Worm (Caenorhabditis elegans): ENCODE data around the gene fars-2.
A peak's percentile ranks its signal among the peaks of the same experiment; 100 is the strongest.

fars-2 gene

DNA sequence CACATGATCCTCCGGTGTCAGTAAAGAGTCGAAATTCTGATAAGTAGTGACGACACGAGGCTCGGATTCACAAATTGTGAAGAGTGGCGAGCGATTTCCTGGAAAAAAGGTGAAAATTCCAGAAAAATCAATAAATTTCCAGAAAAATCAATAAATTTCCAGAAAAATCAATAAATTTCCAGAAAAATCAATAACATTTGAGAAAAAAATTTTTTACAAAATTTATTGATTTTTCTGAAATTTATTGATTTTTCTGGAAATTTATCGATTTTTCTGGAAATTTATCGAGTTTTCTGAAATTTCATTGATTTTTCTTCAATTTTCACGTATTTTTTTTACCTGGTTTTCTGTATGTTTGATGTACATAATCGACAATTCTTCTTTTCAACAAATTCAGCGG, 1.2 kb downstream of the fars-2 start:
- no peak for TF ChIP-seq nhr-237 (tag; optimal IDR thresholded peaks at IDR 0.05)

DNA sequence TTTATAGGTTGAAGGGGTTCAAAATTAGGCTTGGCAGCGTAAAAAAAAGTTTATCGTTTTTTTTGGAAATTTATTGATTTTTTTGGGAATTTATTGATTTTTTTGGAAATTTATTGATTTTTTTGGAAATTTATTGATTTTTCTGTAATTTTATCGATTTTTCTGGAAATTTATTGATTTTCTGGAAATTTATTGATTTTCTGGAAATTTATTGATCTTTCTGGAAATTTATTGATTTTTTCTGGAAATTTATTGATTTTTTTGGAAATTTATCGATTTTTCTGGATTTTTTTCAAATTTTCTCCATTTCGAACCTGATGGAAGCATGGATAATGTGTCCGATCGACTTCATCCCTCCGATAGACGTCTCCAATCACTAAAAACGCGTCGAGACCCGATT, 2.4 kb downstream of the fars-2 start:
- TF ChIP-seq aly-2 (tag; optimal IDR thresholded peaks at IDR 0.05) (no peak), lin-13 (GFP tag; optimal IDR thresholded peaks at IDR 0.05) (no peak), nhr-237 (tag; optimal IDR thresholded peaks at IDR 0.05) (no peak), lin-39 (tag; optimal IDR thresholded peaks at IDR 0.05) (no peak), nhr-23 (tag; optimal IDR thresholded peaks at IDR 0.05) (no peak), lin-11 (tag; optimal IDR thresholded peaks at IDR 0.05) (no peak)

DNA sequence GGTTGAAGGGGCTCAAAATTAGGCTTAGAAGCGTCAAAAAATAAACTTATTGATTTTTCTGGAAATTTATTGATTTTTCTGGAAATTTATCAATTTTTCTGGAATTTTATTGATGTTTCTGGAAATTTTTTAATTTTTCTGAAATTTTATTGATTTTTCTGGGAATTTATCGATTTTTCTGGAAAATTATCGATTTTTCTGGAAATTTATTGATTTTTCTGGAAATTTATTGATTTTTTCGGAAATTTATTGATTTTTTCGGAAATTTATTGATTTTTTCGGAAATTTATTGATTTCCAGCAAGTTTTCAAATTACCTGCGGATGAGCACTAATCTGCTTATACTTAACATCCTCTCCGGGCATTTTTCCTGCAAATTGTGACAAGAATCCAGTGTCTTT, 5.4 kb downstream of the fars-2 start:
- TF ChIP-seq unc-39 (tag; optimal IDR thresholded peaks at IDR 0.05) (no peak), nhr-23 (tag; optimal IDR thresholded peaks at IDR 0.05) (no peak), nhr-129 (tag; optimal IDR thresholded peaks at IDR 0.05) (no peak), R02D3.7 (tag; optimal IDR thresholded peaks at IDR 0.05) (no peak), ama-1 (optimal IDR thresholded peaks at IDR 0.05) (no peak), skn-1 (tag; optimal IDR thresholded peaks at IDR 0.05) (no peak), Y55F3AM.14 (GFP tag; optimal IDR thresholded peaks at IDR 0.05) (no peak), F13H6.1 (tag; optimal IDR thresholded peaks at IDR 0.05) (no peak), peb-1 (tag; optimal IDR thresholded peaks at IDR 0.05) (no peak)

DNA sequence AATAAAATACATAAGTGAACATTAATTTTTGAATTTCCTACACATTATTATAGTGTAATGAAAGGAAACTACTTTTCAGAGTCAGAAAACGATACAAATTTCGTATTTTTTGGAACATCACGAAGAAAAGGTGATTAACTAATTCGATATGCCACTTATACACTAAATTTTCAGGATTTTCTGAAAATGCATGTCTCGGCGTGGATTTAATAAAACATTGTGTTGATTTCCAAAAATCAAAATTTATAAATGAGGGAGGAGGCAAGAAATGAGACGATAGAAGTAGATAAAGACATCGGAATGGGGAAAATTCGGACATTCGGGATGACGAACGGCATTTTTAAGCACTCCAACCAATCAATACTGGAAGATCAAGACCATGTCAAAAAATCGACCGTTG, 8.1 kb downstream of the fars-2 start, which contains the start of gene Y116F11B.14:
Gene Y116F11B.14 (plus strand): TSS at position 301 of the 400 bp plus-strand sequence.
- TF ChIP-seq nhr-23 (tag; optimal IDR thresholded peaks at IDR 0.05): no peak

DNA sequence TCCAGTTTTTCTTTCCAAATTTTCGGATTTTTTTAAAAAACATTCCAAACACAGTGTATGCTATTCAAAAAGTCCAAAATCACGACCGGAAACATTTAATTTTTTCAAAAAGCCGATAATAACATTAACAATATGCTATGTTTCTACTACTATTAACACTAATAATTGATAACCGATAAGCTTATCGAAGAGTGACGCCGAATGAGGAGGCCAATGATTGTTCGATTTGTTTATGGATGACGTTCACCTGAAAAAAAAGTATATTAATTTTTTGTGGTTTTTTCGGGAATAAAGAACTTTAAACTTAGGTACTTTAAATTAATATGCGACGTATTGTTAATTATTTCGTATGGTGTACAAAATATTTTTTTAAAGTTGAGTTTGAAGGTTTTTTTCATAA, 9.3 kb downstream of the fars-2 start:
- TF ChIP-seq nhr-77 (tag; optimal IDR thresholded peaks at IDR 0.05): no peak
- peak; percentile 78 for TF ChIP-seq fos-1 (tag; optimal IDR thresholded peaks at IDR 0.05)

DNA sequence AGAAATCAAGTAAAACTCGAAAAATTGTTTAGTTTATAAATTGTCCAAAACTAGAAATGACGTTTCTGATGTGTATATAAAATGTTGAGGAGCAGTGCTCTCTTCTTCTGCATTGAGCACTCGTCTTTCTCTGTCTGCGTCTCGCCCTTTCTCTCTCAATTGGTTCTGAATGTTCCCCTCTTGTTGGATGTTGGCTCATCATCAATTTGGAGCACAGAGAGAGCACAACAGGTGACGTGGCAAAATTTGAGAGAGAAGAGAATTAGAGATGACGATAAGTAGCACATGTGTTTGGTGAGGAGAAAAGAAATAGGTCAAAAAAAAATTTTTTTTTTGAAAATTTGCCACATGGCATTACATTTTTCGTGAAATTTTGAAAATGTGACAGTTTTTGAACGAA, 9.7 kb downstream of the fars-2 start:
- TF ChIP-seq aly-2 (tag; optimal IDR thresholded peaks at IDR 0.05) (no peak), C34F6.9 (tag; optimal IDR thresholded peaks at IDR 0.05) (peak; percentile 75), unc-39 (tag; optimal IDR thresholded peaks at IDR 0.05) (no peak), nhr-11 (tag; optimal IDR thresholded peaks at IDR 0.05) (no peak), crh-2 (tag; optimal IDR thresholded peaks at IDR 0.05) (peak; percentile 99), nhr-25 (tag; optimal IDR thresholded peaks at IDR 0.05) (no peak), zag-1 (tag; optimal IDR thresholded peaks at IDR 0.05) (peak; percentile 63), skn-1 (tag; optimal IDR thresholded peaks at IDR 0.05) (no peak), Y55F3AM.14 (GFP tag; optimal IDR thresholded peaks at IDR 0.05) (no peak), mbf-1 (tag; optimal IDR thresholded peaks at IDR 0.05) (no peak), unc-62 (GFP tag; optimal IDR thresholded peaks at IDR 0.05) (no peak), nhr-129 (tag; optimal IDR thresholded peaks at IDR 0.05) (peak; percentile 80), nhr-23 (tag; optimal IDR thresholded peaks at IDR 0.05) (no peak), ceh-16 (tag; optimal IDR thresholded peaks at IDR 0.05) (no peak), alr-1 (tag; optimal IDR thresholded peaks at IDR 0.05) (no peak), nhr-6 (tag; optimal IDR thresholded peaks at IDR 0.05) (peak; percentile 30), F13H6.1 (tag; optimal IDR thresholded peaks at IDR 0.05) (peak; percentile 66), ztf-4 (tag; optimal IDR thresholded peaks at IDR 0.05) (peak; percentile 64), ztf-11 (tag; optimal IDR thresholded peaks at IDR 0.05) (no peak), elt-3 (tag; optimal IDR thresholded peaks at IDR 0.05) (no peak), egl-27 (tag; optimal IDR thresholded peaks at IDR 0.05) (no peak), sma-9 (GFP tag; optimal IDR thresholded peaks at IDR 0.05) (peak; percentile 70), sma-9 (tag; optimal IDR thresholded peaks at IDR 0.05) (no peak), lsy-2 (tag; optimal IDR thresholded peaks at IDR 0.05) (peak in 1 of 2 experiments; percentile 74), mdl-1 (tag; optimal IDR thresholded peaks at IDR 0.05) (peak in 1 of 2 experiments; percentile 32), peb-1 (tag; optimal IDR thresholded peaks at IDR 0.05) (no peak), nhr-12 (tag; optimal IDR thresholded peaks at IDR 0.05) (no peak), lin-13 (GFP tag; optimal IDR thresholded peaks at IDR 0.05) (peak; percentile 60), ZK546.5 (tag; optimal IDR thresholded peaks at IDR 0.05) (no peak), ama-1 (optimal IDR thresholded peaks at IDR 0.05) (no peak), snpc-4 (tag; optimal IDR thresholded peaks at IDR 0.05) (no peak), R02D3.7 (tag; optimal IDR thresholded peaks at IDR 0.05) (no peak), gmeb-1 (tag; optimal IDR thresholded peaks at IDR 0.05) (no peak), elt-1 (tag; optimal IDR thresholded peaks at IDR 0.05) (no peak), nhr-21 (tag; optimal IDR thresholded peaks at IDR 0.05) (no peak), ceh-82 (tag; optimal IDR thresholded peaks at IDR 0.05) (no peak), lin-11 (tag; optimal IDR thresholded peaks at IDR 0.05) (no peak), nhr-237 (tag; optimal IDR thresholded peaks at IDR 0.05) (no peak), nhr-77 (tag; optimal IDR thresholded peaks at IDR 0.05) (no peak), fos-1 (tag; optimal IDR thresholded peaks at IDR 0.05) (peak; percentile 17), lin-39 (tag; optimal IDR thresholded peaks at IDR 0.05) (no peak), mab-5 (tag; optimal IDR thresholded peaks at IDR 0.05) (peak; percentile 27), ztf-1 (GFP tag; conservative IDR thresholded peaks at IDR 0.05) (no peak)
